Worm (Caenorhabditis elegans): ENCODE data around the gene nlp-63.

DNA sequence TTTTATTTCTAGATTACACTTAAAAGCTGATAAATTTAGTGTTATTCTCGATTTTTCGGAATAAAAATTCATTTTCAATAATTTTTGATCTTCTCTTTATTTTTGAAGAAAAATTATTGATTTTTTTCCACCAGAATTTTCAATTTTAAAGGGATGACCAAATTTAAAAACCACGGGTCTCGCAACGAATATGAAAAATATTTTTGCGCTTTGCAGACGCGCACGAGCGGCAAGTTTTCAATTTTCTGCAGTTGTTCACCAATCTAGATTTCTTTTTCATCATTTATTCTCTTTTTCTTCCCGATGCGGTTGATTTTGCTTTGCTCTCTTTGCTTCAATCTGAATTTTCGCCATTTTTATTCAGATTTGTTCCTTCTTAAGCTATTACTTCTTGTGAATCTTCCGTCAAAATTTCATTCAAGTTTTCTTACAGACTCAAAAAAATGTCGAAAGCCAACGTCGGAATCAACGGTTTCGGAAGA lies 15.7 kb downstream of the nlp-63 start, which contains the start of gene gpd-4:
- no peak for TF ChIP-seq fkh-10 (GFP tag; optimal IDR thresholded peaks at IDR 0.05)
- TF ChIP-seq tbx-2 (tag; optimal IDR thresholded peaks at IDR 0.05) = no peak
